Worm (Caenorhabditis elegans): Measurements from ENCODE around the gene twk-14.

twk-14 gene

ce11 chrV:12361644-12362043 lies 33.9 kb downstream of the twk-14 start, which contains the start of gene fipr-1:
TSS of gene fipr-1 (minus strand) at chrV:12361744.
- TF ChIP-seq unc-62 (GFP tag; optimal IDR thresholded peaks at IDR 0.05): no peak

DNA sequence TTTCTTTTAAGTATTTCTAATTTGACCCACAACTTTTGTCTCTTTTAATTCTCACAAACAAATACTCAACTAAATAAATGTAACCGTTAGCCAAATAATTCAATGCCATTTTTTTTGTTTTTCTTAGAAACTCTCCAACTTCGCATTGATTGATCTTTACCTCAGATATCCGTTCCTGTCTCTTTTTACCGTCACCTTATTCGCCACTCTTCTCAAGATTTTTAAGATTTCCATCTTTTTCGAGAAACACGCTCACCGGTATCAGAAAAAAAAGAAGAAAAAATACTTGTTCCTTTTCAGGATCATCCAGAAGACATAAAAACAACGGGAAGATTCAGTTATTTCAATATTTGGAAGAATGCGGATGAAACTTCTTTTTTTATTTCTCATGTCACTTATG lies 37.2 kb downstream of the twk-14 start, which contains the start of gene F23H12.5:
TSS of gene F23H12.5 (plus strand) at position 301 of the 400 bp plus-strand sequence.
- TF ChIP-seq unc-62 (GFP tag; optimal IDR thresholded peaks at IDR 0.05): no peak

DNA sequence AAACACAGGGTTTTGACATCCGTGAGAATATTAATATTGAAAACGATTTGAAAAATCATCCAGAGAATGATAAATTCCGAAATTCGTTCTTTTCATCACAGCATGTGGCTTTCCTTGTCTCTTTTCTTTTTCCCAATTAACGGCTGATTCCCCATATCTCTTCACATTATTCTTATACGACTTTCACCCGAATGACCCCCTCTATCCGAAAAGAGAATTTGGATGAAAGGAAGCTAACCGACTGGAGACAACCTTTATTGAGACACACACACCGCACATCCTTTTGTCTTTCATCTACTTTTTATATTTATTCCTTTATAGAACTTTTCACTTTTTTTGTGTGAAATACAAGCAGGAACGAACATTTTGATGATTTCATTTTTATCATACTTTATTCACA lies 37.9 kb downstream of the twk-14 start:
- TF ChIP-seq unc-62 (GFP tag; optimal IDR thresholded peaks at IDR 0.05): no peak

- no peak for TF ChIP-seq unc-62 (GFP tag; optimal IDR thresholded peaks at IDR 0.05)
These were observed 41.2 kb downstream of the twk-14 start for ce11 chrV:12354193-12354830.

ce11 chrV:12353505-12353904 lies 42.0 kb downstream of the twk-14 start:
- no peak for TF ChIP-seq unc-62 (GFP tag; optimal IDR thresholded peaks at IDR 0.05)

- no peak for TF ChIP-seq unc-62 (GFP tag; optimal IDR thresholded peaks at IDR 0.05)
These were observed 42.6 kb downstream of the twk-14 start for ce11 chrV:12352881-12353280.

- no peak for TF ChIP-seq unc-62 (GFP tag; optimal IDR thresholded peaks at IDR 0.05)
These were observed 43.1 kb downstream of the twk-14 start, which contains the start of gene sqt-3 for ce11 chrV:12352445-12352844. TSS of gene sqt-3 (plus strand) at chrV:12352745.

DNA sequence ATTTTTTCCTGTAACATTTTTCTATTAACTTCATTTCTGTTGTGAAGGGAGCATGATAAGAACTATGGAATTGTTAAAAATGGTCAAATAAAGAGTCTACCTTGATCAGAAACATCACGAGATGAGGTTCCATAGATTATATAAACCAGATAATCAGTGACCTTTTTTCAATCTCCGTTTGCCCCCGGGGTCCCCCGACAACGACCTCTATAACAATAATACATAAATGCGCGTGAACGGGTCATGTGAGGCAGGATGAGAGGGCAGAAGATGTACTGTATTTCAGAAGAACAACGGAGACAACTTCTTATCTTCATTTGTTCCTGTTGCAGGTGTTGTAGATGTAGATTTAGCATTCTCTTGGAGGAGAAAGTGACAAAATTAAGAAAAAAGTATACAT lies 43.7 kb downstream of the twk-14 start:
- no peak for TF ChIP-seq unc-62 (GFP tag; optimal IDR thresholded peaks at IDR 0.05)

- TF ChIP-seq unc-62 (GFP tag; optimal IDR thresholded peaks at IDR 0.05): no peak
These were observed 46.1 kb downstream of the twk-14 start for ce11 chrV:12349365-12349764.

DNA sequence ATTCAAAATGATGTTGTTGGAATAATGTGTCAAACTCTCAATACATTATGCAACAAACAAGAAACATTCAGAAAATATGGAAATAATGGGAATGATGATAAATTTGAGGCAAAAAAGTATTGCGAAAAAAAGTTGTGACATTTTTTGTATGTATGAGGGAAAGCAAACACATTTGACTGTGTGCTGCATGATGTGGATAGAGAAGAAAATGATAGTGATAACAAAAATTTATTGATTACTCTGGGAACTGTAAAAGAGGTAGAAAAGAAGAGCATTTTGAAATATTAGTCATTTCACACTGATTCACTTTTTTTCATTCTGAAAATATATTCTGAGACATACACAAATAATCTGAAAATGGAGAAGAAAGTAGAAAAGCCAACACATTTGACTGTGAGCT lies 47.7 kb downstream of the twk-14 start:
- no peak for TF ChIP-seq unc-62 (GFP tag; optimal IDR thresholded peaks at IDR 0.05)

DNA sequence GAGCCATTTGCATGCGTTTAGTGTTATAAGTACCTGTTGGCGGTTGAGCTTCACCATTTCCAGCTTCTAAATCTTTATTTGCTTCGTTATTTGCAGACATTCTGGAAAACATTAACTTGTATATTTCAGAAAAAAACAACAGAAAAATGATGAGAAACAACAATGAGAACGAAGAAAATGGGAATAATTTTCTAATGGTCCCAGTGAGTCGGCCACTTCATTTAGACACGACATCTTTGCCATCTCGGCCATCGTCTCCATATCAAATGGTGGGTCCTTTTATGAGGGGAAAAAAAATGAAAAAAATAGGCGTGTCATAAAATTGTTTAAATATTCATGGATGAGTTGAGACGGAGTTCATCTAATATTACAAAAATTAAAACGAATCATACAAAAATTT lies 49.7 kb downstream of the twk-14 start, which contains the start of gene snb-2:
TSS of gene snb-2 (minus strand) at position 101 of the 400 bp plus-strand sequence.
- TF ChIP-seq unc-62 (GFP tag; optimal IDR thresholded peaks at IDR 0.05): no peak

DNA sequence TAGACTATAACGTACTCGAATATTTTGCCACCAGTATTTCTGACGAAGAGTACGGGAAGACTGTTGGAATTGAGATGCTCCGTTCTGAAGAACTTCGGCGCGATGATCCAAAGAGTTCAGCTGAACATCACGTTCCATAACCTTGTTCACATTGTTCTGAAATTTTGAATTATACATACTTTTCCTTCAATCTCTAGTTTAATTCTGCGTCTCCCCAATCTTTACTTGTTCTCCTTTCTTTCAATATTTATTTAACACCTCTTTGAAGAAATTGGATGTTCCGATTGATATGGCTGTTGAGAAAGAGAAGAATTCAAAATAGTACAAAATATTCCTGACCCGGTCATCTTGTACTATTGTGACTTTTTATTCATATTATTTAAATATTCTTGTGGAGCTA lies 50.7 kb downstream of the twk-14 start, which contains the start of gene F23H12.3:
TSS of gene F23H12.3 (plus strand) at position 301 of the 400 bp plus-strand sequence.
- TF ChIP-seq unc-62 (GFP tag; optimal IDR thresholded peaks at IDR 0.05): no peak

- TF ChIP-seq unc-62 (GFP tag; optimal IDR thresholded peaks at IDR 0.05): no peak
These were observed 52.0 kb downstream of the twk-14 start, which contains the start of gene tomm-20 for ce11 chrV:12343419-12343969. TSS of gene tomm-20 (minus strand) at chrV:12343469.

DNA sequence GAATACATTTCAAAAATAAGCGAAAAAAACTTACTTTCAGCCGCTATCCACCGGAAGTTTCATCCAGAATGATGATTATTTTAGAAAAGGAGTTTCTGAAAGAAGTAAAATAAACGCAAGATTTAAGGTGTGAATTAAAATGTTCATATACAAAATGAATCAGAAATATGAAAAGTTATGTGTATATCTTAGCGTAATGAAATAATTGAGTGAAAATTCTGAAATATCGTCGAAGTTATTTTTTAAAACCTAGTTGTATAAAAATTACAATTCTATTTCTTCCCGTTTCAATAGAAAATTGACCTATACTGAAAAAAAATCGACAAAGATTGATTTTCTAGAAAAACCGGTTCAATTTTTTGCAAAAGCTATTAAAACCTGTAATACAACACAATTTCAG lies 57.6 kb downstream of the twk-14 start, which contains the start of gene twk-13:
TSS of gene twk-13 (minus strand) at position 101 of the 400 bp plus-strand sequence.
- TF ChIP-seq unc-62 (GFP tag; optimal IDR thresholded peaks at IDR 0.05): no peak

All from whole organism, dauer.